Fruit fly (Drosophila melanogaster): ENCODE data around the gene Src64B.

DNA sequence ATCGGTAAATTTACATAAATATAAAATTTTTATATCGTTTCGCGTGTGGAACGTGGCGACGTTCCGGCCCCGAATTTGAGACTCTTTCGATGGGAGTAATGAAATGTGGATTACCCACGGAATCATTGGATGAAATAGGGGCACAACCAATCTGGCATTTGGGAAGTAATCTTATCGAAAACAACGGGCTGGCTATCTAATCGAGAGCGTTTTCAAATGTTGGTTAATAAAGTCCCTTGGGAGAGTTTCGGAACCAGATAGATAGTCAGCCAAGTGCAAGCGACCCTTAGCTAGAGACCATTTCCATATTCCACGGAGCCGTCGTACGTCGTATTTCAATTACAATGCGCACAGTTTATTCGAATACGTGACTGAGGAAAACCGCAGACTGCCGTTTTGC is 76.7 kb downstream of the Src64B start:
- peak; percentile 40 for TF ChIP-seq Eip78C (GFP tag)
- no peak for TF ChIP-seq Hr4 (GFP tag; optimal IDR thresholded peaks at IDR 0.05)
- no peak for TF ChIP-seq esn (GFP tag; optimal IDR thresholded peaks at IDR 0.05)
- TF ChIP-seq CG31627 (GFP tag; optimal IDR thresholded peaks at IDR 0.05) = no peak
- no peak for TF ChIP-seq ss (GFP tag; optimal IDR thresholded peaks at IDR 0.05)

Data from whole organism, prepupa.